Fruit fly (Drosophila melanogaster) S2 (cell line): ENCODE data around the gene CG10738.

Experiments used
- CG8478 ChIP-seq: fragments of >200 bp; optimal IDR thresholded peaks from 2 replicates; lab custom pipeline; 2018
- CTCF ChIP-seq, 2 experiments: fragments of >200 bp; optimal IDR thresholded peaks; 2 replicates each; lab custom pipeline; 2018

dm6 chr3L:13412886-13413224 lies 37.7 kb upstream of the CG10738 start:
- TF ChIP-seq CTCF (optimal IDR thresholded peaks at IDR 0.05; lab: Kevin White, UChicago) (no peak), CG8478 (lab: Kevin White, UChicago) (no peak)
